Worm (Caenorhabditis elegans) whole organism, late embryonic: ENCODE results near the gene clec-143.

Source experiments
- C08G9.2 ChIP-seq: sonication (generic microtip); optimal IDR thresholded peaks from 2 replicates; lab custom pipeline; 2016; ENCODE audit warnings: mild to moderate bottlenecking, missing genetic modification characterization, moderate library complexity, missing compliant biosample characterization
- F13H6.1 ChIP-seq: sonication (generic microtip); optimal IDR thresholded peaks from 2 replicates; lab custom pipeline; 2016; ENCODE audit warnings: missing genetic modification characterization, missing compliant biosample characterization
- K02D7.2 ChIP-seq: sonication (generic microtip); optimal IDR thresholded peaks from 2 replicates; lab custom pipeline; 2017; ENCODE audit warnings: mild to moderate bottlenecking, missing genetic modification characterization, missing compliant biosample characterization
- T23F11.4 ChIP-seq: fragments of 200-800 bp; sonication (Bioruptor generic); optimal IDR thresholded peaks from 2 replicates; lab custom pipeline; 2018; ENCODE audit warnings: mild to moderate bottlenecking, missing genetic modification characterization, missing compliant biosample characterization
- ama-1 ChIP-seq: fragments of 150-350 bp; optimal IDR thresholded peaks from 2 replicates; lab custom pipeline; 2014
- ceh-18 ChIP-seq: sonication (generic microtip); optimal IDR thresholded peaks from 2 replicates; lab custom pipeline; 2016; ENCODE audit warnings: missing genetic modification characterization, missing compliant biosample characterization
- ceh-22 ChIP-seq: sonication (generic microtip); optimal IDR thresholded peaks from 2 replicates; lab custom pipeline; 2017; ENCODE audit warnings: missing biosample characterization, missing genetic modification characterization
- ceh-30 ChIP-seq: fragments of 150-350 bp; optimal IDR thresholded peaks from 2 replicates; lab custom pipeline; 2014; ENCODE audit warnings: missing biosample characterization, missing genetic modification characterization
- ceh-31 ChIP-seq: sonication (generic microtip); optimal IDR thresholded peaks from 2 replicates; lab custom pipeline; 2016; ENCODE audit warnings: missing genetic modification characterization, missing compliant biosample characterization
- ceh-34 ChIP-seq: sonication (generic microtip); optimal IDR thresholded peaks from 2 replicates; lab custom pipeline; 2016; ENCODE audit warnings: mild to moderate bottlenecking, missing genetic modification characterization, missing compliant biosample characterization
- ceh-45 ChIP-seq: fragments of 200-800 bp; sonication (Bioruptor generic); IDR thresholded peaks from 2 replicates; pipeline ENCODE4 v1.3.6; 2022; ENCODE audit warnings: missing genetic modification reagents, missing genetic modification characterization, missing compliant biosample characterization
- ceh-6 ChIP-seq: fragments of 200-800 bp; sonication (Bioruptor generic); optimal IDR thresholded peaks from 2 replicates; lab custom pipeline; 2018; ENCODE audit warnings: mild to moderate bottlenecking, missing genetic modification characterization, missing compliant biosample characterization
- ceh-9 ChIP-seq: sonication (generic microtip); optimal IDR thresholded peaks from 2 replicates; lab custom pipeline; 2016; ENCODE audit warnings: mild to moderate bottlenecking, missing genetic modification characterization, inconsistent platforms, missing compliant biosample characterization
- che-1 ChIP-seq: sonication (generic microtip); optimal IDR thresholded peaks from 2 replicates; lab custom pipeline; 2016; ENCODE audit warnings: mild to moderate bottlenecking, missing genetic modification characterization, missing compliant biosample characterization
- dmd-4 ChIP-seq: sonication (generic microtip); optimal IDR thresholded peaks from 2 replicates; lab custom pipeline; 2016; ENCODE audit warnings: borderline replicate concordance, missing genetic modification characterization, missing compliant biosample characterization
- dve-1 ChIP-seq: sonication (generic microtip); optimal IDR thresholded peaks from 2 replicates; lab custom pipeline; 2017; ENCODE audit warnings: antibody characterized with exemption, mild to moderate bottlenecking, missing genetic modification characterization, missing compliant biosample characterization
- elt-2 ChIP-seq: sonication (generic microtip); optimal IDR thresholded peaks from 2 replicates; lab custom pipeline; 2016; ENCODE audit warnings: missing genetic modification reagents, missing genetic modification characterization, missing compliant biosample characterization
- eyg-1 ChIP-seq: sonication (generic microtip); optimal IDR thresholded peaks from 2 replicates; lab custom pipeline; 2016; ENCODE audit warnings: missing genotype, missing genetic modification characterization, missing compliant biosample characterization
- fkh-10 ChIP-seq: fragments of 150-350 bp; optimal IDR thresholded peaks from 2 replicates; lab custom pipeline; 2014; ENCODE audit warnings: missing biosample characterization, missing genetic modification reagents, missing genetic modification characterization
- fkh-6 ChIP-seq: sonication (generic microtip); optimal IDR thresholded peaks from 2 replicates; lab custom pipeline; 2016; ENCODE audit warnings: missing genetic modification characterization, missing compliant biosample characterization
- hlh-13 ChIP-seq: fragments of 200-800 bp; sonication (Bioruptor generic); optimal IDR thresholded peaks from 2 replicates; lab custom pipeline; 2018; ENCODE audit warnings: mild to moderate bottlenecking, missing genetic modification characterization, missing compliant biosample characterization
- hlh-8 ChIP-seq: sonication (generic microtip); optimal IDR thresholded peaks from 2 replicates; lab custom pipeline; 2016; ENCODE audit warnings: missing genotype, missing genetic modification characterization, missing compliant biosample characterization
- lim-6 ChIP-seq: sonication (generic microtip); optimal IDR thresholded peaks from 2 replicates; lab custom pipeline; 2016; ENCODE audit warnings: missing genetic modification characterization, missing compliant biosample characterization
- lin-11 ChIP-seq: fragments of 200-800 bp; sonication (Bioruptor generic); optimal IDR thresholded peaks from 2 replicates; lab custom pipeline; 2018; ENCODE audit warnings: mild to moderate bottlenecking, missing genetic modification characterization, missing compliant biosample characterization
- mec-3 ChIP-seq: sonication (generic microtip); optimal IDR thresholded peaks from 2 replicates; lab custom pipeline; 2016; ENCODE audit warnings: borderline replicate concordance, missing genetic modification characterization, missing compliant biosample characterization
- nfya-1 ChIP-seq: sonication (generic microtip); optimal IDR thresholded peaks from 2 replicates; lab custom pipeline; 2017; ENCODE audit warnings: missing genetic modification characterization, mild to moderate bottlenecking, missing compliant biosample characterization, antibody characterized with exemption, moderate library complexity
- nhr-232 ChIP-seq: sonication (generic microtip); optimal IDR thresholded peaks from 2 replicates; lab custom pipeline; 2016; ENCODE audit warnings: missing genetic modification characterization, missing compliant biosample characterization
- odd-2 ChIP-seq: sonication (generic microtip); optimal IDR thresholded peaks from 2 replicates; lab custom pipeline; 2017; ENCODE audit warnings: antibody characterized with exemption, mild to moderate bottlenecking, missing genetic modification characterization, missing compliant biosample characterization
- pax-1 ChIP-seq: fragments of 150-350 bp; optimal IDR thresholded peaks from 2 replicates; lab custom pipeline; 2014; ENCODE audit warnings: missing biosample characterization, missing genetic modification characterization
- pha-2 ChIP-seq: sonication (generic microtip); optimal IDR thresholded peaks from 2 replicates; lab custom pipeline; 2017; ENCODE audit warnings: mild to moderate bottlenecking, missing genetic modification characterization, missing compliant biosample characterization
- pqm-1 ChIP-seq: sonication (generic microtip); optimal IDR thresholded peaks from 2 replicates; lab custom pipeline; 2016; ENCODE audit warnings: missing genetic modification characterization, missing compliant biosample characterization
- pros-1 ChIP-seq: fragments of 150-350 bp; optimal IDR thresholded peaks from 2 replicates; lab custom pipeline; 2014; ENCODE audit warnings: missing biosample characterization, missing genetic modification reagents, missing genetic modification characterization
- sox-4 ChIP-seq: sonication (generic microtip); optimal IDR thresholded peaks from 2 replicates; lab custom pipeline; 2017; ENCODE audit warnings: mild to moderate bottlenecking, missing genetic modification characterization, inconsistent platforms, missing compliant biosample characterization
- tbx-2 ChIP-seq: sonication (generic microtip); optimal IDR thresholded peaks from 2 replicates; lab custom pipeline; 2016; ENCODE audit warnings: missing genetic modification characterization, missing compliant biosample characterization
- tbx-7 ChIP-seq: sonication (generic microtip); optimal IDR thresholded peaks from 2 replicates; lab custom pipeline; 2016; ENCODE audit warnings: missing genotype, missing genetic modification characterization, missing compliant biosample characterization
- unc-55 ChIP-seq: sonication (generic microtip); optimal IDR thresholded peaks from 2 replicates; lab custom pipeline; 2017; ENCODE audit warnings: missing biosample characterization, missing genetic modification reagents, missing genetic modification characterization
- unc-86 ChIP-seq: sonication (generic microtip); optimal IDR thresholded peaks from 2 replicates; lab custom pipeline; 2016; ENCODE audit warnings: missing genetic modification characterization, missing compliant biosample characterization
- zip-5 ChIP-seq: sonication (generic microtip); optimal IDR thresholded peaks from 2 replicates; lab custom pipeline; 2016; ENCODE audit warnings: missing genetic modification characterization, missing compliant biosample characterization

clec-143 gene

ce11 chrII:10485640-10486039 is 15.5 kb upstream of the clec-143 start:
- TF ChIP-seq tbx-2 (tag; lab: Kevin White, UChicago) (no peak), nhr-232 (tag; lab: Kevin White, UChicago) (no peak), che-1 (no peak), nfya-1 (tag; lab: Kevin White, UChicago) (no peak), hlh-8 (tag; lab: Kevin White, UChicago) (no peak), eyg-1 (no peak), lin-11 (tag; lab: Kevin White, UChicago) (no peak), dmd-4 (no peak), ceh-34 (no peak), pqm-1 (no peak), ceh-6 (GFP tag; lab: Kevin White, UChicago) (no peak)

- TF ChIP-seq fkh-10 (GFP tag; lab: Kevin White, UChicago), result no peak
- no peak for TF ChIP-seq odd-2
- TF ChIP-seq pha-2 (tag; lab: Kevin White, UChicago), result no peak
- no peak for TF ChIP-seq sox-4 (tag; lab: Kevin White, UChicago)
- TF ChIP-seq pros-1 (tag; lab: Kevin White, UChicago), result no peak
- no peak for TF ChIP-seq ceh-18 (tag; lab: Kevin White, UChicago)
- no peak for TF ChIP-seq fkh-6 (tag; lab: Kevin White, UChicago)
- no peak for TF ChIP-seq ceh-45 (GFP tag; lab: Robert Waterston, UW)
- TF ChIP-seq dve-1, result no peak
- TF ChIP-seq mec-3 (tag; lab: Kevin White, UChicago), result no peak
- TF ChIP-seq ceh-9, result no peak
- TF ChIP-seq, all 69 proteins: peak for 0
These were observed 13.8 kb upstream of the clec-143 start for ce11 chrII:10483860-10484259.

DNA sequence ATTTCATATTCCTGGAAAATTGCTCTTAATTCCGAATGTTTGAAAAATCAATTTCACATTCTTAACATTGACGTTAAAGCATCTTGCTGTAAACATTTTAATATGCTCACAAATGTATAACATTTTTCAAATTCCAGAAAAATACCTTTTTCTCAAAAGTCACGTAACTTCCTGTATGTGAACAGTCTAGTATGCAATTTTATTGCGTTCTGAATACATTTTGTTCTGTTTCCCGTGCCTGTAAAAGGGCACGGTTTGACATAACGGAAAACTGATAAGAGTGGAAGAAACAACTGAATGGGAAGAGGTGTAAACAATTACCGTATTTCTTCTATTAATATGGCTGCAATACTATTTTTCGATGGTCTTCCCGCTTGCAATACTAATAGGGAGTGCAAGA is 12.8 kb upstream of the clec-143 start:
- TF ChIP-seq ama-1 (lab: Kevin White, UChicago) (no peak), tbx-7 (tag; lab: Kevin White, UChicago) (no peak), hlh-13 (GFP tag; lab: Kevin White, UChicago) (no peak), pax-1 (tag; lab: Kevin White, UChicago) (no peak), mec-3 (tag; lab: Kevin White, UChicago) (no peak), odd-2 (no peak), K02D7.2 (tag; lab: Kevin White, UChicago) (no peak), ceh-6 (GFP tag; lab: Kevin White, UChicago) (no peak), ceh-22 (tag; lab: Kevin White, UChicago) (no peak), tbx-2 (tag; lab: Kevin White, UChicago) (no peak), lim-6 (tag; lab: Kevin White, UChicago) (no peak), fkh-6 (tag; lab: Kevin White, UChicago) (no peak), nfya-1 (tag; lab: Kevin White, UChicago) (no peak), T23F11.4 (GFP tag; lab: Kevin White, UChicago) (no peak), unc-86 (tag; lab: Kevin White, UChicago) (no peak)

- TF ChIP-seq ceh-31 (tag; lab: Kevin White, UChicago) (no peak), zip-5 (tag; lab: Kevin White, UChicago) (no peak), ceh-30 (tag; lab: Kevin White, UChicago) (no peak), tbx-7 (tag; lab: Kevin White, UChicago) (no peak), elt-2 (tag; lab: Kevin White, UChicago) (no peak), unc-55 (no peak), C08G9.2 (tag; lab: Kevin White, UChicago) (no peak), sox-4 (tag; lab: Kevin White, UChicago) (no peak), F13H6.1 (no peak), ceh-45 (GFP tag; lab: Robert Waterston, UW) (no peak), odd-2 (no peak)
These were observed 11.9 kb upstream of the clec-143 start, which contains the start of the genes clec-60 and ZK666.11 for ce11 chrII:10481824-10482556. Gene clec-60, minus strand, starts transcription at chrII:10481874. Gene ZK666.11, plus strand, starts transcription at chrII:10482522.
